Worm (Caenorhabditis elegans) whole organism, L1 larva: ENCODE data around the gene spe-45.

Source experiments
- C34B4.2 ChIP-seq: sonication (generic microtip); optimal IDR thresholded peaks from 2 replicates; lab custom pipeline; 2017; ENCODE audit warnings: mild to moderate bottlenecking, missing genetic modification characterization, missing compliant biosample characterization
- egl-27 ChIP-seq, 2 experiments: fragments of 150-350 bp in 1 of 2; sonication (generic microtip); optimal IDR thresholded peaks; 3 replicates each; lab custom pipeline; 2017 to 2018; ENCODE audit warnings: missing biosample characterization in 2 of 2, missing genetic modification characterization in 2 of 2, missing genetic modification reagents in 2 of 2
- fos-1 ChIP-seq: fragments of 150-350 bp; optimal IDR thresholded peaks from 2 replicates; lab custom pipeline; 2014; ENCODE audit warnings: missing biosample characterization, missing genetic modification characterization
- jun-1 ChIP-seq: fragments of 150-350 bp; optimal IDR thresholded peaks from 2 replicates; lab custom pipeline; 2014; ENCODE audit warnings: missing biosample characterization, missing genetic modification reagents, missing genetic modification characterization
- lin-39 ChIP-seq: fragments of 150-350 bp; optimal IDR thresholded peaks from 2 replicates; lab custom pipeline; 2014; ENCODE audit warnings: missing biosample characterization, missing genetic modification reagents, missing genetic modification characterization
- nhr-12 ChIP-seq: sonication (generic microtip); optimal IDR thresholded peaks from 2 replicates; lab custom pipeline; 2017; ENCODE audit warnings: missing biosample characterization, missing genetic modification characterization
- nhr-28 ChIP-seq: fragments of 150-350 bp; optimal IDR thresholded peaks from 2 replicates; lab custom pipeline; 2014; ENCODE audit warnings: missing biosample characterization, missing genetic modification characterization
- nhr-77 ChIP-seq: fragments of 150-350 bp; optimal IDR thresholded peaks from 2 replicates; lab custom pipeline; 2014; ENCODE audit warnings: missing biosample characterization, missing genetic modification characterization
- nhr-84 ChIP-seq: sonication (generic microtip); optimal IDR thresholded peaks from 2 replicates; lab custom pipeline; 2017; ENCODE audit warnings: missing biosample characterization, missing genetic modification characterization
- sup-37 ChIP-seq: fragments of 200-800 bp; sonication (Bioruptor generic); optimal IDR thresholded peaks from 2 replicates; lab custom pipeline; 2018; ENCODE audit warnings: mild to moderate bottlenecking, missing genetic modification characterization, missing compliant biosample characterization
- unc-86 ChIP-seq: sonication (generic microtip); optimal IDR thresholded peaks from 2 replicates; lab custom pipeline; 2016; ENCODE audit warnings: missing genetic modification characterization, missing compliant biosample characterization
- ztf-11 ChIP-seq, 2 experiments: sonication (generic microtip); optimal IDR thresholded peaks; 2 replicates each; lab custom pipeline; 2016 to 2017; ENCODE audit warnings: missing genetic modification characterization in 2 of 2, missing biosample characterization in 1 of 2, missing compliant biosample characterization in 1 of 2

DNA sequence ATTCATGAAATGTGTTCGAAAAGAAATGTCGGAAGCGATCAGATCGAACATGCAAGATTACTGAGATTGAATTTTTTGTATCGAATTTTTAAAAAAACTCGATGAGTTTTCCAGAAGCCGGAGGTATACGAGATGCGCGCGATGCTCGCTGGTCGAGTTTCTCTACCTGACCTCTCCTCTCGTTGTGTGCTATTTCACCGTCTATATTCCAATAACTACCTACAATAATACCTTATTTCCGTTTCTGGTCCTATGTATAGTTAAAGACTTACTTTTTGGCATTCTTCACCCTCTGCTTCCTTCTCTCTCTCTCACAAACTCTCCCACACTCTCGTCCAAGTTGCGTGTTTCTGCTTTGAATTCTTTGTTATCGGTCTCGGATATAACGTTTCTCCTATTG is 18.6 kb downstream of the spe-45 start:
- TF ChIP-seq unc-86 (tag; lab: Kevin White, UChicago) (no peak), jun-1 (tag; lab: Kevin White, UChicago) (no peak), C34B4.2 (tag; lab: Kevin White, UChicago) (no peak), nhr-12 (no peak), egl-27 (tag; optimal IDR thresholded peaks at IDR 0.05; lab: Kevin White, UChicago) (no peak), nhr-77 (tag; lab: Kevin White, UChicago) (no peak), nhr-28 (no peak), ztf-11 (tag; optimal IDR thresholded peaks at IDR 0.05; lab: Kevin White, UChicago) (no peak), fos-1 (no peak), sup-37 (GFP tag; lab: Kevin White, UChicago) (no peak), nhr-84 (tag; lab: Kevin White, UChicago) (no peak), lin-39 (no peak)
